Worm (Caenorhabditis elegans) whole organism, midembryonic: Measurements from ENCODE around the gene snpc-1.2.

Experiments used
- T22C8.4 ChIP-seq: fragments of 200-800 bp; sonication (Bioruptor generic); IDR thresholded peaks from 2 replicates; pipeline ENCODE4 v1.3.6; 2022; ENCODE audit warnings: missing genetic modification characterization, missing compliant biosample characterization
- cog-1 ChIP-seq: sonication (generic microtip); optimal IDR thresholded peaks from 2 replicates; lab custom pipeline; 2016; ENCODE audit warnings: missing genetic modification characterization, missing compliant biosample characterization
- flt-1 ChIP-seq: fragments of 200-800 bp; sonication (Bioruptor generic); IDR thresholded peaks from 2 replicates; pipeline ENCODE4 v1.3.6; 2022; ENCODE audit warnings: missing genetic modification characterization, missing compliant biosample characterization
- klf-2 ChIP-seq: fragments of 200-800 bp; sonication (Bioruptor generic); conservative IDR thresholded peaks from 2 replicates; pipeline ENCODE4 v1.3.6; 2022; ENCODE audit warnings: missing genetic modification reagents, missing genetic modification characterization, missing compliant biosample characterization
- med-1 ChIP-seq: sonication (generic microtip); optimal IDR thresholded peaks from 2 replicates; lab custom pipeline; 2017; ENCODE audit warnings: missing genetic modification characterization, mild to moderate bottlenecking, missing compliant biosample characterization, antibody characterized with exemption, missing genetic modification reagents; ENCODE audit not compliant: insufficient read depth
- ref-1 ChIP-seq: fragments of 200-800 bp; sonication (Bioruptor generic); conservative IDR thresholded peaks from 2 replicates; pipeline ENCODE4 v1.3.6; 2022; ENCODE audit warnings: missing genetic modification reagents, missing genetic modification characterization, missing compliant biosample characterization
- tab-1 ChIP-seq: fragments of 200-800 bp; sonication (Bioruptor generic); IDR thresholded peaks from 2 replicates; pipeline ENCODE4 v1.3.6; 2022; ENCODE audit warnings: missing genetic modification characterization, missing compliant biosample characterization
- ztf-23 ChIP-seq: fragments of 200-800 bp; sonication (Bioruptor generic); IDR thresholded peaks from 2 replicates; pipeline ENCODE4 v1.3.6; 2022; ENCODE audit warnings: missing genetic modification reagents, missing genetic modification characterization, missing compliant biosample characterization
- ztf-29 ChIP-seq: fragments of 200-800 bp; sonication (Bioruptor generic); IDR thresholded peaks from 2 replicates; pipeline ENCODE4 v1.3.6; 2022; ENCODE audit warnings: missing genetic modification reagents, missing genetic modification characterization, missing compliant biosample characterization

snpc-1.2 gene

DNA sequence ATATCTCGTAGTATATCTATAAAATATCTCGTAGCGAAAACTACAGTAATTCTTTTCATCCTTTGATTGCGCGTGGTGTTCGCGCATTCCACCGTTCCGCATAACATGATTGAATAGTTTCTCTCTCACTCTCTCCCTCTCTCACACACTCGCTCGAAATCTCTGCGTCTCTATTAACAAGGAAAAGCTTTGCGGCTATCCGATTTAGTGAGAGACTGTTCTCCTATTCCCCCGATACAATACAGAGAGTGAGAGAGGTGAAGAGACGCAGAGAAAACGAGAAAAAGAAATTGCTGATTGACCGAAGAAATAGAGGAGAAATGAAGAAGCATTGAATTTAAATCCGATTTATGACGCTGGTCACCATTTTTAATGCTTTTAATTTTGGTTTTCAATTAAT is 12.7 kb upstream of the snpc-1.2 start:
- TF ChIP-seq tab-1 (GFP tag; lab: Robert Waterston, UW), result no peak
- no peak for TF ChIP-seq ztf-23
- TF ChIP-seq ztf-29 (GFP tag; lab: Robert Waterston, UW), result peak; percentile 74
- TF ChIP-seq cog-1, result peak; percentile 63

DNA sequence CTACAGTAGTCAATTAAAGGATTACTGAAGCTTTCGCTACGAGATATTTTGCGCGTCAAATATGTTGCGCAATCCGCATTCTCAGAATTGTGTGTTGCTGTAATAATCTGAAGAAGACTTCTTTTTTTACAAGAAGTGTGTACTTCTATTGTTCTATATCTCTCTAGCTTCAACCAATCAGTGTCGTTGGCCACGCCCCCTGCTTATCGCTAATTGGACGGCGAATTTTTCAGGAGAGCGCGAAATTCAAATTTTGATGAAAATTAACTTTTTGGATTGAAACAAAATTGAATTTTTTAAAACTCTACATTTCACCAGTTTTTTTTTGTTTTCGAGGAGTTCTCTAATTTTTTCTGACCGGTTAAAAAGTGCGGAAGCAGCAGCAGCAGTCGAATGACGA is 7.5 kb upstream of the snpc-1.2 start:
- TF ChIP-seq T22C8.4 (GFP tag; lab: Robert Waterston, UW), result no peak

DNA sequence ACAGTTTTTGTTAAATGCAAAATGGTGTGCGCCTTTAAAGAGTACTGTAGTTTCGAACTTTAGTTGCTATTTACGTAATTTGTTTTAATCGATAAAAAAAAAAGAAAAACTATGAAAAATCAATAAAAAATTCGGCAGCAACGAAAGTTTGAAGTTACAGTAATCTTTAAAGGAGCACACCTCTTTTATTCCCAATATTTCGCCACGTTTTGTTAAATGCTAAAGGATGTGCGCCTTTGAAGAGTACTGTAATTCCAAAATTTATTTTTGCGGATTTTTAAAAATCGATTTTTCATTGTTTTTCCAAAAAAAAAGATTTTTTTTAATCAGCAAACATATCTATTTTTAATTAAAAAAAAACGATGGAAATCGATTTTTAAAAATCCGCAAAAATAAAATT is 4.3 kb upstream of the snpc-1.2 start:
- TF ChIP-seq med-1 (GFP tag; lab: Kevin White, UChicago) (no peak), flt-1 (no peak), cog-1 (no peak), ztf-29 (GFP tag; lab: Robert Waterston, UW) (no peak), T22C8.4 (GFP tag; lab: Robert Waterston, UW) (no peak), ref-1 (GFP tag; lab: Robert Waterston, UW) (no peak), ztf-23 (no peak)

DNA sequence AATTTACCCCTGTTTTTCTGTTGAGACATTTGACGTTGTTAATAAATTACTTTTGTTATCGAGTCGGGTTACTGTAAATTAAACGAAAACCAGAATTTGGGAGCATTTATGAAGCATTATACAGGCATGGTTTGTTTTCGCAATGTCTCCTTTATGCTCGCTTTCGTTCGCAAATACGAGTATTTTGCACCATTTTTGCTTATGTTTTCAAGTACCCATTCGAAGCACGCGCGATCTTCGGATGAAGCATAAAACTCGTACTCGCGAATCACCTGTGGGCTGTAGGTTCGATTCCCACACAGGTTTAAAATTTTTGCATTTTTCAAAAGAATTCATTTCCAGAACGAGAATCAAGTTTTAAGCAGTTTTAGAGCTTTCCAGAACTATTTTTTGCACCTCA is 4.4 kb downstream of the snpc-1.2 start:
- TF ChIP-seq ref-1 (GFP tag; lab: Robert Waterston, UW), result no peak
- no peak for TF ChIP-seq cog-1
- no peak for TF ChIP-seq T22C8.4 (GFP tag; lab: Robert Waterston, UW)
- no peak for TF ChIP-seq med-1 (GFP tag; lab: Kevin White, UChicago)
- TF ChIP-seq tab-1 (GFP tag; lab: Robert Waterston, UW), result no peak
- no peak for TF ChIP-seq flt-1
- no peak for TF ChIP-seq ztf-23
- no peak for TF ChIP-seq ztf-29 (GFP tag; lab: Robert Waterston, UW)
- no peak for TF ChIP-seq klf-2 (GFP tag; lab: Robert Waterston, UW)

DNA sequence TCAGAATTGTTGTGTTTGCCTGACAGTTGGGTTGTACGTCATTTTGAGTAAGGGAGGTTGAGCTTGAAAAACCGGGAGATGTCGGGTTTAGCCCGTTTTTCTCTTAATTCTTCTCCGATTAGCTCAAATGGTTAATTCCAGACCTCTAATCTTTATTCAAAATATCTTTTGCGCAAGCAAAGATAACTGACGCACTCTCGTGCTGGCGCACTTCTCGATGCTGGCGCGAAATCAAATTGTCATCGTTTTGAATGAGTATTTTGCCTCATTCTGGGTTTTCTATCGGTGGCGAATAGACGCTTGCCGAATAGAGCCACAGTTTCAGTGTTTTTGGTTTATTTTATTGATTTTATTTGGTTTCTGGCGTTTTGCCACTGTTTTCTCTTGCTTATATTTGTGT is 8.7 kb downstream of the snpc-1.2 start:
- peak; percentile 55; the same call in 1 of the 2 replicates for TF ChIP-seq ztf-23
- TF ChIP-seq cog-1, result no peak
- no peak for TF ChIP-seq flt-1
- TF ChIP-seq klf-2 (GFP tag; lab: Robert Waterston, UW), result no peak

DNA sequence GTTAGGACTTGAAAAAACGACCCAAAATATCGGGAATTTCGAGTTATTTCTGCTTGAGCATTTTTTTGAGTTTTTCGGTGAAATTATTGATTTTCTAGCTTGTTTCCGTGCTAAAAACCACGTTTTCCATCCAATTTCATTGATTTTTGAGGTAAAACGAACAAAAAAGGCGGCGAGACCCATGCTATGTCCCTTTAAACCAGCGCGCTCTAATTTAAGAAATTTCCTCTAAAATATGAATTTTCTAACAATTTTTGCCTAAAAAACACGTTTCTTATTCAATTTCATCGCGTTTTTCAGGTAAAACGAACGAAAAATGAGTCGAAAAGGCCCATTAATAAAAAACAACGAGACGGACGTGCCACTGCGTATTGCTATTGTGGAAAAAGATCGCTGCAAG is 15.8 kb downstream of the snpc-1.2 start, which contains the start of gene abce-1:
TSS of gene abce-1 (plus strand) at position 301 of the 400 bp plus-strand sequence.
- no peak for TF ChIP-seq med-1 (GFP tag; lab: Kevin White, UChicago)
- no peak for TF ChIP-seq ref-1 (GFP tag; lab: Robert Waterston, UW)
- no peak for TF ChIP-seq tab-1 (GFP tag; lab: Robert Waterston, UW)
- TF ChIP-seq T22C8.4 (GFP tag; lab: Robert Waterston, UW), result no peak
- no peak for TF ChIP-seq klf-2 (GFP tag; lab: Robert Waterston, UW)
- TF ChIP-seq cog-1, result no peak
- no peak for TF ChIP-seq flt-1

DNA sequence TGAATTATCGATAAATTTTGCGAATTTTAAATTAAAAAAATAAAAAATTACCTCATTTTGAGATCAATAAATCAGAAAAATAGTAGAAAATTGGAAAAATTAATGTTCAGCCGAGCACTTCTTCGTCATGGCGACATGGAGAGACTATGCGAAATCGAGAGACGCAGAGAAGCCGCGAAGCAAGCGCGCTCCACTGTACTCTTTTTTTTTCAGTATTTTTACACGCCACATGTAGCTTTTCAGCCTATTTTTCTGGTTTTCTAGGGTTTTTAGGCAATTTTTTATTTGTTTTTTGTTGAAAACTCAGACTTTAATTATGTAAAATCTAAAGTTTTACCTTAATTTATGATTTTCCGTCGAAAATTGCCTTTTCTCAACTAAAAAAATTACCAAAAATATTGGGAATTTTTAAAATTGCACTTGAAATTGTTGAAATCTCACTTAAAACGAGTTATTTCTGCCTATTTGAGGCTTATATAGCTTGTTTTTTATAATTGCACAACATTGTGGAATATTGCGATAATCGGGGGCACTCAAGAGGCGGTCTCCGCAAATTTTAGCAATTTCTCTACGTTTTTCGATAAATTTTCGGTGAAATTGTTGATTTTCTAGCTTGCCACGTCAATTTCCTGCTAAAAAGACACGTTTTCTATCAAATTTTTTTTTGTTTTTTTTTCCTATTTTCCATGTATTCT is 16.5 kb downstream of the snpc-1.2 start, which contains the start of gene Y39E4B.10:
TSS of gene Y39E4B.10 (minus strand) at position 162 of the 695 bp plus-strand sequence.
- TF ChIP-seq klf-2 (GFP tag; lab: Robert Waterston, UW) (no peak), tab-1 (GFP tag; lab: Robert Waterston, UW) (no peak), cog-1 (no peak), ztf-23 (no peak), T22C8.4 (GFP tag; lab: Robert Waterston, UW) (no peak), ref-1 (GFP tag; lab: Robert Waterston, UW) (no peak), flt-1 (no peak), ztf-29 (GFP tag; lab: Robert Waterston, UW) (no peak), med-1 (GFP tag; lab: Kevin White, UChicago) (no peak)

DNA sequence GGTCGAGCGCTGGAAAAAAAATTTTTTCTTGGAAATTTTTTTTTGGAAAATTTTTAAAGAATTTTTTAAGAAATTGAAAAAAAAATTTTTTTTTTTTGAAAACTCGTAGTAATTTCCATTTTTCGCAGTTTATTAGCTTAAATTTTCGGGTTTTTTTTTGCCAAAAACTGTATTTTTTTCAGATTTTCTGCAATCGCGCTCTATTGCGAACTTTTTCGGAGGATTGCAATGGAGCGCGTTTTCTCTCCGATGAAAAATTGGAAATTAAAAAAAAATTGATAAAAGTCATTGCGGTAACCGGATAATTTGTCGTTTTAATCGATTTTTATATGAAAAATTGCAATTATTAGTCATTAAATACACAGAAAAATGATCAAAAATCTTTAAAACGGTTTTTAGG is 17.6 kb downstream of the snpc-1.2 start:
- no peak for TF ChIP-seq med-1 (GFP tag; lab: Kevin White, UChicago)
- TF ChIP-seq flt-1, result no peak
- TF ChIP-seq tab-1 (GFP tag; lab: Robert Waterston, UW), result no peak
- no peak for TF ChIP-seq klf-2 (GFP tag; lab: Robert Waterston, UW)
- TF ChIP-seq ref-1 (GFP tag; lab: Robert Waterston, UW), result no peak
- TF ChIP-seq T22C8.4 (GFP tag; lab: Robert Waterston, UW), result no peak
- no peak for TF ChIP-seq ztf-23
- TF ChIP-seq cog-1, result no peak
- no peak for TF ChIP-seq ztf-29 (GFP tag; lab: Robert Waterston, UW)

DNA sequence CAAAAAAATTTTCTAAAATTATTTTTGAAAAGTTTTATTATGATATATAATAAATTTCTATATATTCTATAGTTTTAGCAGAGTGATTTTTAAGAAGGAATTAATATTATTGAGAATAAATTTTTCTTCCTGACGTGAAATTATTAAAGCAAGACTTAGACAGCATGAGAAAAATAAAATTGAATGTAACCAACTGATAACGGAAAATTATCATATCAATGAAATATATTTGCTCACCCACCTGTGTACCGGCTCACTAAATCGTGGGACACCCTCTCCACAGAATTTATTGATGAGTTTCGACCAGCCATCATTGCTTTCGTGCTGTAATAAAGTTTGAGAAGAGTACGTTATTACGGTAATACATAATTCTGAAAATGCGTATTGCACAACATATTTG is 30.0 kb downstream of the snpc-1.2 start, which contains the start of gene bre-2:
TSS of gene bre-2 (minus strand) at position 326 of the 400 bp plus-strand sequence.
- TF ChIP-seq T22C8.4 (GFP tag; lab: Robert Waterston, UW), result no peak

DNA sequence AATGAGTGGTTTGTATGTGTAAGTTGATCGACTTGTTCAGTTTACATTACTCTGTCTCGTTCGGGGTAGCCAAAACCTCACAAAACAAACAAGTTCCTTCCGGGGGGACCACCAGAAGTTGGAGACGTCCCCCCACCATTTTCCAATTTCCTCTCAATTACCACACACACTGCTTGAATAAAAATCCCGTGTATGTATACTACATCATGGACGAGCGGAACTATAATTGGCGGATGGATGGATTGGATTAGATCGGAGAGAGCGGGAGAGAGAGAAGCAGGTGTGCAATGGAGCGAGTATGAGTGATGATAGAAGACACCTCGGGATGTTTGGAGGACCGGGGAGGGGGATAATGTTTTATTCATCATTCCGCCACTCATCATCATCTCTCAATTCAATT is 38.1 kb downstream of the snpc-1.2 start:
- no peak for TF ChIP-seq tab-1 (GFP tag; lab: Robert Waterston, UW)
- no peak for TF ChIP-seq ztf-23
- no peak for TF ChIP-seq T22C8.4 (GFP tag; lab: Robert Waterston, UW)
- no peak for TF ChIP-seq flt-1
- no peak for TF ChIP-seq cog-1
- no peak for TF ChIP-seq ztf-29 (GFP tag; lab: Robert Waterston, UW)
- no peak for TF ChIP-seq ref-1 (GFP tag; lab: Robert Waterston, UW)
- TF ChIP-seq klf-2 (GFP tag; lab: Robert Waterston, UW), result no peak
- no peak for TF ChIP-seq med-1 (GFP tag; lab: Kevin White, UChicago)

DNA sequence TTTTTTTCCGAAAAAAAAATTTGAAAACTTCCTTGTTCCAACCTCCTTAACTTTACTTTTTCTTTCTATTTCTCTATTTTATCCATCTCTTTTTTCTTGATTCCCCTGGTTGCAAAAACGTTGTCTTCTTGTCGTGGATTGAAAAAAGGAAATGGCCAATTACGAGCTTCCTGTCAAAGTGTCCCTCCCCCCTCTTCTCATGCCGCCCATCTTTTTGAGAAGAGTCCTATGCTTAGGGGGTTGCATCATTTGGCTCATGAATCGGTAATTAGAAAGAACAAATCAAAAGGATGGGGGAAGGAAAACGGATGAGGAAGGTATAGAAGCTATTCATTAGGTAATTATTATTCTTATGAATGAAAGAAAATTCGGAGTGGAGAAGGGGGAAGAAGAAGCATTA is 42.2 kb downstream of the snpc-1.2 start:
- TF ChIP-seq T22C8.4 (GFP tag; lab: Robert Waterston, UW) (no peak), ref-1 (GFP tag; lab: Robert Waterston, UW) (no peak), ztf-29 (GFP tag; lab: Robert Waterston, UW) (no peak), tab-1 (GFP tag; lab: Robert Waterston, UW) (no peak), med-1 (GFP tag; lab: Kevin White, UChicago) (no peak), ztf-23 (no peak), klf-2 (GFP tag; lab: Robert Waterston, UW) (no peak), cog-1 (no peak), flt-1 (no peak)
